Fruit fly (Drosophila melanogaster) whole organism, prepupa: ENCODE data around the gene CG6908.
A peak's percentile ranks its signal among the peaks of the same experiment; 100 is the strongest.

ENCODE experiments used
- CG10669 ChIP-seq: fragments of 200-800 bp; sonication (Bioruptor generic); optimal IDR thresholded peaks from 3 replicates; lab custom pipeline; 2018; ENCODE audit warnings: missing biosample characterization, mild to moderate bottlenecking, missing genetic modification characterization, moderate library complexity
- CG11294 ChIP-seq: fragments of 200-800 bp; sonication (Bioruptor generic); IDR thresholded peaks from 2 replicates; pipeline ENCODE4 v1.3.6; 2022; ENCODE audit warnings: missing biosample characterization, missing genetic modification characterization
- CG11762 ChIP-seq: fragments of 200-800 bp; sonication (Bioruptor generic); optimal IDR thresholded peaks from 3 replicates; lab custom pipeline; 2016; ENCODE audit warnings: missing biosample characterization, missing genetic modification characterization; ENCODE audit not compliant: insufficient read depth
- CG15336 ChIP-seq: fragments of 200-800 bp; sonication (Bioruptor generic); IDR thresholded peaks from 2 replicates; pipeline ENCODE4 v1.3.6; 2022; ENCODE audit warnings: missing biosample characterization, missing genetic modification characterization
- CG1621 ChIP-seq: fragments of 200-800 bp; sonication (Bioruptor generic); optimal IDR thresholded peaks from 3 replicates; lab custom pipeline; 2018; ENCODE audit warnings: missing biosample characterization, mild to moderate bottlenecking, missing genetic modification characterization
- CG16779 ChIP-seq: fragments of 200-800 bp; sonication (Bioruptor generic); optimal IDR thresholded peaks from 3 replicates; lab custom pipeline; 2017; ENCODE audit warnings: missing biosample characterization, mild to moderate bottlenecking, missing genetic modification characterization
- CG3032 ChIP-seq: fragments of 200-800 bp; optimal IDR thresholded peaks from 2 replicates; lab custom pipeline; 2019; ENCODE audit warnings: missing biosample characterization, mild to moderate bottlenecking, missing genetic modification characterization, moderate library complexity
- CG31627 ChIP-seq: fragments of 200-800 bp; sonication (Bioruptor generic); optimal IDR thresholded peaks from 3 replicates; lab custom pipeline; 2016; ENCODE audit warnings: missing biosample characterization, missing genetic modification characterization
- CG34406 ChIP-seq: fragments of 200-800 bp; sonication (Bioruptor generic); optimal IDR thresholded peaks from 3 replicates; lab custom pipeline; 2016; ENCODE audit warnings: missing biosample characterization, missing genetic modification characterization
- CG3919 ChIP-seq: fragments of 200-800 bp; sonication (Bioruptor generic); optimal IDR thresholded peaks from 3 replicates; lab custom pipeline; 2016; ENCODE audit warnings: missing biosample characterization, missing genetic modification characterization
- CG4318 ChIP-seq: fragments of 200-800 bp; sonication (Bioruptor generic); optimal IDR thresholded peaks from 3 replicates; lab custom pipeline; 2017; ENCODE audit warnings: missing biosample characterization, mild to moderate bottlenecking, missing genetic modification characterization
- CG6163 ChIP-seq: fragments of 200-800 bp; sonication (Bioruptor generic); IDR thresholded peaks from 3 replicates; pipeline ENCODE4 v1.3.6; 2022; ENCODE audit warnings: missing biosample characterization, missing genetic modification characterization
- CG6276 ChIP-seq: fragments of 200-800 bp; sonication (Bioruptor generic); optimal IDR thresholded peaks from 2 replicates; lab custom pipeline; 2017; ENCODE audit warnings: missing biosample characterization, mild to moderate bottlenecking, missing genetic modification characterization
- CG6792 ChIP-seq: fragments of 200-800 bp; sonication (Bioruptor generic); optimal IDR thresholded peaks from 3 replicates; lab custom pipeline; 2016; ENCODE audit warnings: missing biosample characterization, missing genetic modification characterization
- CG7368 ChIP-seq: fragments of 200-800 bp; sonication (Bioruptor generic); optimal IDR thresholded peaks from 3 replicates; lab custom pipeline; 2016; ENCODE audit warnings: missing biosample characterization, missing genetic modification characterization
- Eip75B ChIP-seq: fragments of 200-800 bp; sonication (Bioruptor generic); optimal IDR thresholded peaks from 3 replicates; lab custom pipeline; 2016; ENCODE audit warnings: missing biosample characterization, missing genetic modification characterization
- Eip78C ChIP-seq: fragments of 200-800 bp; sonication (Bioruptor generic); peaks from one replicate; lab custom pipeline; 2016; ENCODE audit warnings: missing biosample characterization, missing genetic modification characterization
- Ets21C ChIP-seq: fragments of 200-800 bp; sonication (Bioruptor generic); optimal IDR thresholded peaks from 3 replicates; lab custom pipeline; 2016; ENCODE audit warnings: missing biosample characterization, missing genetic modification characterization
- Ets96B ChIP-seq: fragments of 200-800 bp; optimal IDR thresholded peaks from 2 replicates; lab custom pipeline; 2019; ENCODE audit warnings: missing biosample characterization, mild to moderate bottlenecking, missing genetic modification characterization, moderate library complexity
- Gug ChIP-seq: fragments of 200-800 bp; sonication (Bioruptor generic); IDR thresholded peaks from 2 replicates; pipeline ENCODE4 v1.3.6; 2022; ENCODE audit warnings: missing biosample characterization, missing genetic modification characterization
- Hr39 ChIP-seq: fragments of 200-800 bp; sonication (Bioruptor generic); optimal IDR thresholded peaks from 2 replicates; lab custom pipeline; 2016; ENCODE audit warnings: missing biosample characterization, missing genetic modification characterization
- Hr4 ChIP-seq: fragments of 200-800 bp; sonication (Bioruptor generic); optimal IDR thresholded peaks from 3 replicates; lab custom pipeline; 2016; ENCODE audit warnings: missing biosample characterization, missing genetic modification characterization
- Lpt ChIP-seq: fragments of 200-800 bp; sonication (Bioruptor generic); optimal IDR thresholded peaks from 3 replicates; lab custom pipeline; 2016; ENCODE audit warnings: missing biosample characterization, missing genetic modification characterization
- OdsH ChIP-seq: fragments of 200-800 bp; sonication (Bioruptor generic); optimal IDR thresholded peaks from 3 replicates; lab custom pipeline; 2016; ENCODE audit warnings: missing biosample characterization, missing genetic modification characterization
- Sox14 ChIP-seq: fragments of 200-800 bp; sonication (Bioruptor generic); optimal IDR thresholded peaks from 3 replicates; lab custom pipeline; 2016; ENCODE audit warnings: missing biosample characterization, missing genetic modification characterization
- acj6 ChIP-seq: fragments of 200-800 bp; sonication (Bioruptor generic); optimal IDR thresholded peaks from 3 replicates; lab custom pipeline; 2016; ENCODE audit warnings: missing biosample characterization, missing genetic modification characterization
- cyc ChIP-seq: fragments of 200-800 bp; sonication (Bioruptor generic); optimal IDR thresholded peaks from 3 replicates; lab custom pipeline; 2016; ENCODE audit warnings: missing biosample characterization, missing genetic modification characterization
- dac ChIP-seq: fragments of 200-800 bp; sonication (Bioruptor generic); optimal IDR thresholded peaks from 2 replicates; lab custom pipeline; 2017; ENCODE audit warnings: missing biosample characterization, mild to moderate bottlenecking, missing genetic modification characterization
- esn ChIP-seq: fragments of 200-800 bp; sonication (Bioruptor generic); optimal IDR thresholded peaks from 2 replicates; lab custom pipeline; 2016; ENCODE audit warnings: missing biosample characterization, mild to moderate bottlenecking, missing genetic modification characterization, moderate library complexity
- fd59A ChIP-seq: fragments of 200-800 bp; sonication (Bioruptor generic); optimal IDR thresholded peaks from 2 replicates; lab custom pipeline; 2017; ENCODE audit warnings: missing biosample characterization, mild to moderate bottlenecking, missing genetic modification characterization, missing genetic modification reagents
- fkh ChIP-seq: fragments of 200-800 bp; sonication (Bioruptor generic); optimal IDR thresholded peaks from 3 replicates; lab custom pipeline; 2017; ENCODE audit warnings: missing biosample characterization, mild to moderate bottlenecking, missing genetic modification characterization, moderate library complexity
- lz ChIP-seq: fragments of 200-800 bp; sonication (Bioruptor generic); optimal IDR thresholded peaks from 3 replicates; lab custom pipeline; 2016; ENCODE audit warnings: missing biosample characterization, missing genetic modification characterization
- pdm3 ChIP-seq: fragments of 200-800 bp; sonication (Bioruptor generic); optimal IDR thresholded peaks from 3 replicates; lab custom pipeline; 2016; ENCODE audit warnings: missing biosample characterization, missing genetic modification characterization
- salr ChIP-seq, 2 experiments: fragments of 200-800 bp; sonication (Bioruptor generic); optimal IDR thresholded peaks; 3 replicates each; lab custom pipeline; 2016 to 2018; ENCODE audit warnings: missing biosample characterization in 2 of 2, missing genetic modification characterization in 2 of 2, mild to moderate bottlenecking in 1 of 2
- spab ChIP-seq: fragments of 200-800 bp; sonication (Bioruptor generic); optimal IDR thresholded peaks from 2 replicates; lab custom pipeline; 2017; ENCODE audit warnings: missing biosample characterization, mild to moderate bottlenecking, missing genetic modification characterization, missing genetic modification reagents
- ss ChIP-seq, 2 experiments: fragments of 200-800 bp; sonication (Bioruptor generic); optimal IDR thresholded peaks; 2 replicates in 1 of 2; 3 replicates in 1 of 2; lab custom pipeline; 2017 to 2018; ENCODE audit warnings: mild to moderate bottlenecking in 2 of 2, missing biosample characterization in 2 of 2, missing genetic modification characterization in 2 of 2, moderate library complexity in 1 of 2
- svp ChIP-seq: fragments of 200-800 bp; sonication (Bioruptor generic); peaks from one replicate; lab custom pipeline; 2016; ENCODE audit warnings: missing biosample characterization, missing genetic modification characterization
- topi ChIP-seq: fragments of 200-800 bp; sonication (Bioruptor generic); optimal IDR thresholded peaks from 3 replicates; lab custom pipeline; 2016; ENCODE audit warnings: missing biosample characterization, missing genetic modification characterization

The CG6908 gene

dm6 chr3R:11665508-11665907 is 24.3 kb downstream of the CG6908 start:
- TF ChIP-seq CG3032 (tag; lab: Kevin White, UChicago) (no peak), pdm3 (GFP tag; lab: Kevin White, UChicago) (peak; percentile 1), CG11762 (GFP tag; lab: Kevin White, UChicago) (no peak), cyc (peak; percentile 13), CG3919 (GFP tag; lab: Kevin White, UChicago) (no peak), Ets21C (no peak), Hr4 (GFP tag; lab: Kevin White, UChicago) (no peak), Gug (GFP tag; lab: Robert Waterston, UW) (no peak), CG6276 (GFP tag; lab: Kevin White, UChicago) (no peak), Eip78C (GFP tag; lab: Kevin White, UChicago) (peak; percentile 58), CG1621 (tag; lab: Kevin White, UChicago) (no peak), salr (GFP tag; optimal IDR thresholded peaks at IDR 0.05; lab: Kevin White, UChicago) (no peak), Hr39 (GFP tag; lab: Kevin White, UChicago) (no peak), spab (GFP tag; lab: Kevin White, UChicago) (no peak), Ets96B (tag; lab: Kevin White, UChicago) (no peak), lz (GFP tag; lab: Kevin White, UChicago) (no peak), Lpt (GFP tag; lab: Kevin White, UChicago) (no peak), Eip75B (GFP tag; lab: Kevin White, UChicago) (no peak), CG31627 (GFP tag; lab: Kevin White, UChicago) (no peak), svp (GFP tag; lab: Kevin White, UChicago) (no peak), CG11294 (GFP tag; lab: Robert Waterston, UW) (no peak), fkh (GFP tag; lab: Kevin White, UChicago) (no peak), acj6 (GFP tag; lab: Kevin White, UChicago) (no peak), CG6792 (GFP tag; lab: Kevin White, UChicago) (no peak), fd59A (no peak), CG7368 (GFP tag; lab: Kevin White, UChicago) (no peak), CG16779 (tag; lab: Kevin White, UChicago) (no peak), esn (GFP tag; lab: Kevin White, UChicago) (peak; percentile 34), CG6163 (GFP tag; lab: Robert Waterston, UW) (no peak)

- peak; percentile 15 for TF ChIP-seq OdsH (GFP tag; lab: Kevin White, UChicago)
- no peak for TF ChIP-seq topi
- peak; percentile 3 for TF ChIP-seq CG34406 (GFP tag; lab: Kevin White, UChicago)
- TF ChIP-seq pdm3 (GFP tag; lab: Kevin White, UChicago), result peak; percentile 29
- peak; percentile 15 for TF ChIP-seq CG10669 (GFP tag; lab: Kevin White, UChicago)
- no peak for TF ChIP-seq CG6276 (GFP tag; lab: Kevin White, UChicago)
- peak; percentile 10 for TF ChIP-seq spab (GFP tag; lab: Kevin White, UChicago)
- peak; percentile 33 for TF ChIP-seq CG3919 (GFP tag; lab: Kevin White, UChicago)
- no peak for TF ChIP-seq Eip75B (GFP tag; lab: Kevin White, UChicago)
- 0 out of 2 replicates have a peak, but pooled peaks have one; percentile 17 for TF ChIP-seq CG15336 (GFP tag; lab: Robert Waterston, UW)
- TF ChIP-seq CG1621 (tag; lab: Kevin White, UChicago), result no peak
- no peak for TF ChIP-seq cyc
- no peak for TF ChIP-seq CG16779 (tag; lab: Kevin White, UChicago)
- TF ChIP-seq dac, result no peak
- no peak for TF ChIP-seq Sox14 (GFP tag; lab: Kevin White, UChicago)
- TF ChIP-seq salr (GFP tag; optimal IDR thresholded peaks at IDR 0.05; lab: Kevin White, UChicago), result no peak
- peak in 1 of 2 experiments; percentile 37 for TF ChIP-seq ss (GFP tag; optimal IDR thresholded peaks at IDR 0.05; lab: Kevin White, UChicago)
- no peak for TF ChIP-seq CG4318 (GFP tag; lab: Kevin White, UChicago)
- peak; percentile 26 for TF ChIP-seq CG3032 (tag; lab: Kevin White, UChicago)
- TF ChIP-seq Eip78C (GFP tag; lab: Kevin White, UChicago), result peak; percentile 69
- no peak for TF ChIP-seq Hr39 (GFP tag; lab: Kevin White, UChicago)
Measured at dm6 chr3R:11663441-11663840, 26.4 kb downstream of the CG6908 start.
